Worm (Caenorhabditis elegans) whole organism, L3 larva: ENCODE results near the gene pals-27.

ENCODE experiments used
- mdl-1 ChIP-seq: fragments of 150-350 bp; optimal IDR thresholded peaks from 2 replicates; lab custom pipeline; 2014; ENCODE audit warnings: missing biosample characterization, missing genetic modification characterization
- skn-1 ChIP-seq: fragments of 150-350 bp; optimal IDR thresholded peaks from 2 replicates; lab custom pipeline; 2014; ENCODE audit warnings: missing biosample characterization, missing genetic modification characterization

ce11 chrIII:4394496-4394895 lies 13.1 kb downstream of the pals-27 start, which contains the start of gene R07E5.4:
- TF ChIP-seq skn-1 (tag; lab: Kevin White, UChicago) = no peak
- TF ChIP-seq mdl-1 (tag; lab: Kevin White, UChicago) = no peak
